Fruit fly (Drosophila melanogaster) whole organism, pupa: ENCODE data around the gene Patsas.

ENCODE experiments used
- fd96Ca ChIP-seq: fragments of 200-800 bp; sonication (Bioruptor generic); IDR thresholded peaks from 3 replicates; pipeline ENCODE4 v1.3.6; 2022; ENCODE audit warnings: missing biosample characterization, missing genetic modification characterization
- rn ChIP-seq: fragments of 200-800 bp; sonication (Bioruptor generic); IDR thresholded peaks from 2 replicates; pipeline ENCODE4 v1.3.6; 2022; ENCODE audit warnings: missing biosample characterization, missing genetic modification characterization

- TF ChIP-seq rn (no peak), fd96Ca (no peak)
Observed at dm6 chr2L:12108779-12109564, 5.9 kb upstream of the Patsas start, which contains the start of the genes Rab6 and Phae1.
